Worm (Caenorhabditis elegans): ENCODE data around the gene srh-21.

DNA sequence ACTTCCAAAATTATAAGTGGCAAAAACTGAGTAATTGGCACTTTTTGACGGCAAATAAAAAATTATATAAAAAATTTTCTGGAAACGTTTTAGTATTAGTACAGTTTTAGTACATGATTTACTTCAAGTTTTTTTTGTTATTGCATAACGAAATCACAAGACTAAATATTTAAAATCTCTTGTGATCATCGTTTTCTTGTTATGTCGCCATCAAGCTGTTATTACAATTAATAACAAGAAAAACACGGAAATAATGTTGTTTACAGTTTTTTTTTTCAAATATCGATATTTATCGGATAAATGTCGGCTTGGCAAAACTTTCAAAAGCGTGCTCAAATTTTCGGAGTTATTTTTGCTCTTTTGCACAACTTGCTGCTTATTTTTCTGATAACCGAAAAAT, 22.2 kb downstream of the srh-21 start, which contains the start of gene str-209:
- TF ChIP-seq elt-3 (tag; optimal IDR thresholded peaks at IDR 0.05) (no peak), ZK546.5 (tag; optimal IDR thresholded peaks at IDR 0.05) (no peak), fkh-10 (GFP tag; optimal IDR thresholded peaks at IDR 0.05) (no peak), ama-1 (optimal IDR thresholded peaks at IDR 0.05) (no peak), aly-2 (tag; optimal IDR thresholded peaks at IDR 0.05) (no peak), nhr-11 (tag; optimal IDR thresholded peaks at IDR 0.05) (no peak), ztf-11 (tag; optimal IDR thresholded peaks at IDR 0.05) (no peak)
